Fruit fly (Drosophila melanogaster) whole organism, embryonic: Measurements from ENCODE around the gene Osi20.

Experiments used
- BEAF-32 ChIP-seq: fragments of 200-800 bp; sonication (Bioruptor generic); optimal IDR thresholded peaks from 3 replicates; lab custom pipeline; 2017; ENCODE audit warnings: missing biosample characterization, missing genetic modification characterization, mild to moderate bottlenecking, moderate library complexity, missing genetic modification reagents
- CG10979 ChIP-seq: fragments of 200-800 bp; sonication (Bioruptor generic); optimal IDR thresholded peaks from 2 replicates; lab custom pipeline; 2018; ENCODE audit warnings: missing biosample characterization, mild to moderate bottlenecking, missing genetic modification characterization, moderate library complexity
- CG11504 ChIP-seq: fragments of 200-800 bp; sonication (Bioruptor generic); optimal IDR thresholded peaks from 3 replicates; lab custom pipeline; 2019; ENCODE audit warnings: missing biosample characterization, mild to moderate bottlenecking, missing genetic modification characterization, moderate library complexity
- CG12391 ChIP-seq: fragments of 200-800 bp; sonication (Bioruptor generic); optimal IDR thresholded peaks from 3 replicates; lab custom pipeline; 2018; ENCODE audit warnings: missing biosample characterization, mild to moderate bottlenecking, missing genetic modification characterization, moderate library complexity
- CG13424 ChIP-seq: fragments of 200-800 bp; sonication (Bioruptor generic); optimal IDR thresholded peaks from 2 replicates; lab custom pipeline; 2019; ENCODE audit warnings: missing biosample characterization, mild to moderate bottlenecking, missing genetic modification characterization, moderate library complexity
- CG13624 ChIP-seq: fragments of 200-800 bp; sonication (Bioruptor generic); optimal IDR thresholded peaks from 2 replicates; lab custom pipeline; 2016; ENCODE audit warnings: missing biosample characterization, missing genetic modification characterization
- CG16863 ChIP-seq: fragments of 200-800 bp; sonication (Bioruptor generic); optimal IDR thresholded peaks from 3 replicates; lab custom pipeline; 2016; ENCODE audit warnings: missing biosample characterization, missing genetic modification characterization
- CG2116 ChIP-seq: fragments of 200-800 bp; sonication (Bioruptor generic); optimal IDR thresholded peaks from 3 replicates; lab custom pipeline; 2018; ENCODE audit warnings: missing biosample characterization, mild to moderate bottlenecking, missing genetic modification characterization
- CG32532 ChIP-seq: fragments of 200-800 bp; sonication (Bioruptor generic); IDR thresholded peaks from 2 replicates; pipeline ENCODE4 v1.3.6; 2022; ENCODE audit warnings: missing biosample characterization, missing genetic modification characterization
- CG4617 ChIP-seq: fragments of 200-800 bp; sonication (Bioruptor generic); optimal IDR thresholded peaks from 3 replicates; lab custom pipeline; 2016; ENCODE audit warnings: missing biosample characterization, missing genetic modification characterization, borderline replicate concordance
- CG4707 ChIP-seq: fragments of 200-800 bp; sonication (Bioruptor generic); optimal IDR thresholded peaks from 2 replicates; lab custom pipeline; 2018; ENCODE audit warnings: missing biosample characterization, mild to moderate bottlenecking, missing genetic modification characterization, moderate library complexity
- CG4854 ChIP-seq: fragments of 200-800 bp; sonication (Bioruptor generic); optimal IDR thresholded peaks from 2 replicates; lab custom pipeline; 2016; ENCODE audit warnings: missing biosample characterization, missing genetic modification characterization, inconsistent platforms
- CG5245 ChIP-seq: fragments of 200-800 bp; sonication (Bioruptor generic); optimal IDR thresholded peaks from 3 replicates; lab custom pipeline; 2016; ENCODE audit warnings: missing biosample characterization, missing genetic modification characterization
- CG7556 ChIP-seq: fragments of 200-800 bp; sonication (Bioruptor generic); optimal IDR thresholded peaks from 2 replicates; lab custom pipeline; 2017; ENCODE audit warnings: missing biosample characterization, mild to moderate bottlenecking, missing genetic modification characterization
- CG9215 ChIP-seq: fragments of 200-800 bp; sonication (Bioruptor generic); IDR thresholded peaks from 2 replicates; pipeline ENCODE4 v1.3.6; 2022; ENCODE audit warnings: missing biosample characterization, missing genetic modification characterization
- CG9727 ChIP-seq: fragments of 200-800 bp; sonication (Bioruptor generic); optimal IDR thresholded peaks from 3 replicates; lab custom pipeline; 2017; ENCODE audit warnings: missing biosample characterization, mild to moderate bottlenecking, missing genetic modification characterization
- CG9932 ChIP-seq: fragments of 200-800 bp; sonication (Bioruptor generic); IDR thresholded peaks from 2 replicates; pipeline ENCODE4 v1.3.6; 2022; ENCODE audit warnings: missing biosample characterization, missing genetic modification characterization
- CTCF ChIP-seq: fragments of 200-800 bp; sonication (Bioruptor generic); optimal IDR thresholded peaks from 2 replicates; lab custom pipeline; 2017; ENCODE audit warnings: missing biosample characterization, mild to moderate bottlenecking, missing genetic modification characterization, moderate library complexity
- Chrac-16 ChIP-seq: fragments of 200-800 bp; sonication (Bioruptor generic); optimal IDR thresholded peaks from 3 replicates; lab custom pipeline; 2016; ENCODE audit warnings: missing biosample characterization, missing genetic modification characterization
- Dll ChIP-seq: fragments of 200-800 bp; sonication (Bioruptor generic); IDR thresholded peaks from 4 replicates; pipeline ENCODE4 v1.3.6; 2022; ENCODE audit warnings: missing biosample characterization, missing genetic modification characterization; ENCODE audit not compliant: partially characterized antibody
- Fer1 ChIP-seq: fragments of 200-800 bp; sonication (Bioruptor generic); optimal IDR thresholded peaks from 2 replicates; lab custom pipeline; 2017; ENCODE audit warnings: missing biosample characterization, mild to moderate bottlenecking, missing genetic modification characterization
- Hsf ChIP-seq: fragments of 200-800 bp; sonication (Bioruptor generic); optimal IDR thresholded peaks from 3 replicates; lab custom pipeline; 2016; ENCODE audit warnings: missing biosample characterization, missing genetic modification characterization
- Lhr ChIP-seq: fragments of 200-800 bp; sonication (Bioruptor generic); optimal IDR thresholded peaks from 3 replicates; lab custom pipeline; 2017; ENCODE audit warnings: mild to moderate bottlenecking, missing biosample characterization, missing genetic modification reagents, missing genetic modification characterization
- MBD-R2 ChIP-seq: fragments of 200-800 bp; sonication (Bioruptor generic); IDR thresholded peaks from 2 replicates; pipeline ENCODE4 v1.3.6; 2022; ENCODE audit warnings: missing biosample characterization, missing genetic modification characterization
- Max ChIP-seq: fragments of 200-800 bp; sonication (Bioruptor generic); optimal IDR thresholded peaks from 2 replicates; lab custom pipeline; 2016; ENCODE audit warnings: missing biosample characterization, mild to moderate bottlenecking, missing genetic modification characterization
- Mrtf ChIP-seq: fragments of 200-800 bp; sonication (Bioruptor generic); IDR thresholded peaks from 3 replicates; pipeline ENCODE4 v1.3.6; 2022; ENCODE audit warnings: missing biosample characterization, missing genetic modification characterization
- Opbp ChIP-seq: fragments of 200-800 bp; sonication (Bioruptor generic); IDR thresholded peaks from 3 replicates; pipeline ENCODE4 v1.3.6; 2022; ENCODE audit warnings: missing biosample characterization, missing genetic modification characterization; ENCODE audit not compliant: partially characterized antibody
- Ptx1 ChIP-seq: fragments of 200-800 bp; sonication (Bioruptor generic); IDR thresholded peaks from 2 replicates; pipeline ENCODE4 v1.3.6; 2022; ENCODE audit warnings: missing biosample characterization, missing genetic modification characterization
- Ravus ChIP-seq: fragments of 200-800 bp; sonication (Bioruptor generic); IDR thresholded peaks from 2 replicates; pipeline ENCODE4 v1.3.6; 2022; ENCODE audit warnings: missing biosample characterization, missing genetic modification characterization
- Taf1 ChIP-seq: fragments of 200-800 bp; sonication (Bioruptor generic); IDR thresholded peaks from 2 replicates; pipeline ENCODE4 v1.3.6; 2022; ENCODE audit warnings: missing biosample characterization, missing genetic modification characterization
- bcd ChIP-seq: fragments of 200-800 bp; sonication (Bioruptor generic); optimal IDR thresholded peaks from 2 replicates; lab custom pipeline; 2017; ENCODE audit warnings: missing biosample characterization, mild to moderate bottlenecking, missing genetic modification characterization
- crc ChIP-seq: fragments of 200-800 bp; sonication (Bioruptor generic); optimal IDR thresholded peaks from 2 replicates; lab custom pipeline; 2016; ENCODE audit warnings: missing biosample characterization, missing genetic modification characterization
- fd96Cb ChIP-seq: fragments of 200-800 bp; sonication (Bioruptor generic); optimal IDR thresholded peaks from 2 replicates; lab custom pipeline; 2018; ENCODE audit warnings: missing biosample characterization, mild to moderate bottlenecking, missing genetic modification characterization, moderate library complexity
- hbn ChIP-seq: fragments of 200-800 bp; sonication (Bioruptor generic); IDR thresholded peaks from 2 replicates; pipeline ENCODE4 v1.3.6; 2022; ENCODE audit warnings: missing biosample characterization, missing genetic modification characterization; ENCODE audit not compliant: partially characterized antibody
- hth ChIP-seq: fragments of >200 bp; optimal IDR thresholded peaks from 2 replicates; lab custom pipeline; 2017; ENCODE audit warnings: inconsistent platforms
- insv ChIP-seq, 2 experiments: fragments of 200-800 bp; sonication (Bioruptor generic); optimal IDR thresholded peaks; 3 replicates each; lab custom pipeline; 2016 to 2018; ENCODE audit warnings: missing biosample characterization in 2 of 2, missing genetic modification characterization in 2 of 2
- lbe ChIP-seq: fragments of 200-800 bp; sonication (Bioruptor generic); optimal IDR thresholded peaks from 2 replicates; lab custom pipeline; 2016; ENCODE audit warnings: missing biosample characterization, mild to moderate bottlenecking, missing genetic modification characterization
- nerfin-1 ChIP-seq: fragments of 200-800 bp; sonication (Bioruptor generic); optimal IDR thresholded peaks from 3 replicates; lab custom pipeline; 2019; ENCODE audit warnings: missing biosample characterization, mild to moderate bottlenecking, missing genetic modification characterization, moderate library complexity
- nmo ChIP-seq: fragments of 200-800 bp; sonication (Bioruptor generic); optimal IDR thresholded peaks from 2 replicates; lab custom pipeline; 2018; ENCODE audit warnings: missing biosample characterization, mild to moderate bottlenecking, missing genetic modification characterization, moderate library complexity
- pan ChIP-seq, 4 experiments: fragments of >200 bp in 3 of 4; fragments of 200-800 bp in 1 of 4; sonication (Bioruptor generic) in 1 of 4; optimal IDR thresholded peaks in 3 of 4; IDR thresholded peaks in 1 of 4; 2 replicates each; pipeline versions ENCODE4 v1.3.6 to Lab custom; 2017 to 2022; ENCODE audit warnings: missing biosample characterization in 2 of 4, missing genetic modification characterization in 2 of 4, mixed read lengths in 1 of 4
- ranshi ChIP-seq: fragments of 200-800 bp; sonication (Bioruptor generic); IDR thresholded peaks from 2 replicates; pipeline ENCODE4 v1.3.6; 2022; ENCODE audit warnings: missing biosample characterization, missing genetic modification characterization
- row ChIP-seq: fragments of 200-800 bp; sonication (Bioruptor generic); IDR thresholded peaks from 3 replicates; pipeline ENCODE4 v1.3.6; 2022; ENCODE audit warnings: missing biosample characterization, missing genetic modification characterization
- sens ChIP-seq: fragments of 200-800 bp; sonication (Bioruptor generic); peaks from one replicate; lab custom pipeline; 2016; ENCODE audit warnings: missing biosample characterization, missing genetic modification characterization
- slbo ChIP-seq: fragments of 200-800 bp; sonication (Bioruptor generic); IDR thresholded peaks from 2 replicates; pipeline ENCODE4 v1.3.6; 2022; ENCODE audit warnings: missing biosample characterization, missing genetic modification characterization
- stwl ChIP-seq: fragments of 200-800 bp; sonication (Bioruptor generic); optimal IDR thresholded peaks from 3 replicates; lab custom pipeline; 2018; ENCODE audit warnings: missing biosample characterization, mild to moderate bottlenecking, missing genetic modification characterization, moderate library complexity
- tll ChIP-seq, 2 experiments: fragments of 200-800 bp in 1 of 2; fragments of >200 bp in 1 of 2; sonication (Bioruptor generic) in 1 of 2; optimal IDR thresholded peaks; 2 replicates each; lab custom pipeline; 2017 to 2019; ENCODE audit warnings: missing biosample characterization in 2 of 2, missing genetic modification characterization in 2 of 2, mild to moderate bottlenecking in 1 of 2, moderate library complexity in 1 of 2
- ttk ChIP-seq: fragments of 200-800 bp; sonication (Bioruptor generic); IDR thresholded peaks from 2 replicates; pipeline ENCODE4 v2.1.2; 2022; ENCODE audit warnings: missing biosample characterization, missing genetic modification characterization
- tx ChIP-seq: fragments of 200-800 bp; sonication (Bioruptor generic); optimal IDR thresholded peaks from 2 replicates; lab custom pipeline; 2016; ENCODE audit warnings: missing biosample characterization, missing genetic modification characterization
- wek ChIP-seq: fragments of 200-800 bp; sonication (Bioruptor generic); optimal IDR thresholded peaks from 3 replicates; lab custom pipeline; 2018; ENCODE audit warnings: missing biosample characterization, mild to moderate bottlenecking, missing genetic modification characterization, moderate library complexity
- z ChIP-seq: fragments of 200-800 bp; sonication (Bioruptor generic); IDR thresholded peaks from 3 replicates; pipeline ENCODE4 v1.3.6; 2022; ENCODE audit warnings: missing biosample characterization, missing genetic modification characterization
- zfh2 ChIP-seq: fragments of 200-800 bp; sonication (Bioruptor generic); optimal IDR thresholded peaks from 2 replicates; lab custom pipeline; 2016; ENCODE audit warnings: missing biosample characterization, missing genetic modification characterization

Osi20 gene

dm6 chr3R:6345814-6346213, 5.9 kb downstream of the Osi20 start, which contains the start of the genes SmD2 and CG18048 (continued):
- TF ChIP-seq CG10979 (no peak), nmo (GFP tag; lab: Kevin White, UChicago) (peak; percentile 70), MBD-R2 (GFP tag; lab: Robert Waterston, UW) (peak; percentile 92), wek (GFP tag; lab: Kevin White, UChicago) (no peak), Max (GFP tag; lab: Kevin White, UChicago) (peak; percentile 72), CG9727 (GFP tag; lab: Kevin White, UChicago) (peak; percentile 14), Dll (GFP tag; lab: Robert Waterston, UW) (peak; percentile 85), Lhr (GFP tag; lab: Kevin White, UChicago) (peak; percentile 57), tx (GFP tag; lab: Kevin White, UChicago) (no peak), zfh2 (GFP tag; lab: Kevin White, UChicago) (peak; percentile 13), sens (peak; percentile 27), CG12391 (tag; lab: Kevin White, UChicago) (peak; percentile 44), BEAF-32 (GFP tag; lab: Kevin White, UChicago) (peak; percentile 88), insv (GFP tag; optimal IDR thresholded peaks at IDR 0.05; lab: Kevin White, UChicago) (no peak), crc (GFP tag; lab: Kevin White, UChicago) (no peak), lbe (GFP tag; lab: Kevin White, UChicago) (no peak), CG16863 (GFP tag; lab: Kevin White, UChicago) (no peak), stwl (peak; percentile 83), CG4707 (no peak), CG9932 (GFP tag; lab: Robert Waterston, UW) (peak; percentile 30; the same call in 1 of the 2 replicates), row (GFP tag; lab: Robert Waterston, UW) (peak; percentile 83), Mrtf (GFP tag; lab: Robert Waterston, UW) (no peak), CG13424 (peak; percentile 32), CG7556 (no peak), Taf1 (GFP tag; lab: Robert Waterston, UW) (no peak), Ptx1 (no peak), slbo (GFP tag; lab: Robert Waterston, UW) (0 out of 2 replicates have a peak, but pooled peaks have one; percentile 6), CG4854 (GFP tag; lab: Kevin White, UChicago) (peak; percentile 18), CG11504 (peak; percentile 38), CG5245 (GFP tag; lab: Kevin White, UChicago) (no peak), CG32532 (GFP tag; lab: Robert Waterston, UW) (no peak), ttk (no peak), nerfin-1 (peak; percentile 68), Fer1 (GFP tag; lab: Kevin White, UChicago) (peak; percentile 9), z (GFP tag; lab: Robert Waterston, UW) (no peak), hth (lab: Kevin White, UChicago) (no peak), Ravus (GFP tag; lab: Robert Waterston, UW) (no peak), pan (optimal IDR thresholded peaks at IDR 0.05; lab: Kevin White, UChicago) (no peak), pan (GFP tag; optimal IDR thresholded peaks at IDR 0.05 in 1 of 2, IDR thresholded peaks at IDR 0.05 in 1 of 2) (no peak), ranshi (GFP tag; lab: Robert Waterston, UW) (no peak), bcd (GFP tag; lab: Kevin White, UChicago) (peak; percentile 12), Opbp (peak; percentile 65; the same call in 1 of the 3 replicates), CTCF (GFP tag; lab: Kevin White, UChicago) (peak; percentile 22), Hsf (GFP tag; lab: Kevin White, UChicago) (no peak), CG13624 (GFP tag; lab: Kevin White, UChicago) (no peak), Chrac-16 (peak; percentile 5), hbn (peak; percentile 65), CG9215 (GFP tag; lab: Robert Waterston, UW) (no peak), CG2116 (GFP tag; lab: Kevin White, UChicago) (peak; percentile 59), tll (GFP tag; optimal IDR thresholded peaks at IDR 0.05; lab: Kevin White, UChicago) (peak in 1 of 2 experiments; percentile 27), CG4617 (GFP tag; lab: Kevin White, UChicago) (peak; percentile 79), fd96Cb (tag; lab: Kevin White, UChicago) (no peak)
